Fruit fly (Drosophila melanogaster): ENCODE data around the gene CG11951.

The CG11951 gene

DNA sequence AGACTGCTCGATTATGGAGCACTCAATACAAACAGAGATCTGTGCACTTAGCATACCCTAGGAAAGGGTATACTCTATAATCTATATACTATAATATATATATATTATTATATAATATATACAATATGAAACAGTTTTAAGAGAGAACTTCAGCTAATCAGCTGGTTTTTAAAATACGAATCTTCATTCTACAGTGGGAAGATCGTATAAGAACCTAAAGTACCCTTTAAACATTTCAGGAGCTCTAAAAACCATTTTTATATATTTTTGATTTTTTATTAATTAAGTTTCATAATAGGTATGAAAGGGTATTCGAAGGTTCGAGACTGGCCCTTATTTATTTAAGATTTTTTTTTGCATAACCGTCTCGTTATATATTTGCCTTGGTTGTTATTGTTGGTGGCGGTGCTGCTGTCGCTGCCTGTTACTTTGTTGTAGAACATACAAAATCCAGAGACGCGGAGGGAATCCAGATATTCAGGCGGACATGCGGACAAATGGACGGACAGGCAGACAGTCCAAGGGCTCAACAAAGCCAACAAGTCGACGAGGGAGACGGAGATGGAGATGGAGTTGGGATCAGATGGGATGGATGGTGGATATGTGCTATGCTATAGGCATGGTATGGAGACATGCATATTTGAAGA, 41.2 kb upstream of the CG11951 start:
- TF ChIP-seq CG8301 (tag; optimal IDR thresholded peaks at IDR 0.05) (peak; percentile 34), CG14655 (GFP tag; optimal IDR thresholded peaks at IDR 0.05) (peak; percentile 87), rn (GFP tag; IDR thresholded peaks at IDR 0.05) (no peak), CG15710 (tag; optimal IDR thresholded peaks at IDR 0.05) (peak; percentile 28), CG8159 (tag; optimal IDR thresholded peaks at IDR 0.05) (peak; percentile 98), CG17806 (tag; optimal IDR thresholded peaks at IDR 0.05) (peak; percentile 96), Pif1B (GFP tag; optimal IDR thresholded peaks at IDR 0.05) (no peak), CG13204 (GFP tag; optimal IDR thresholded peaks at IDR 0.05) (peak; percentile 16), CG10348 (GFP tag; IDR thresholded peaks at IDR 0.05) (no peak), CG9948 (tag; optimal IDR thresholded peaks at IDR 0.05) (peak; percentile 97), EcR (GFP tag; optimal IDR thresholded peaks at IDR 0.05) (peak; percentile 60), Ets98B (GFP tag; IDR thresholded peaks at IDR 0.05) (no peak), Snoo (tag; optimal IDR thresholded peaks at IDR 0.05) (no peak), D1 (tag; optimal IDR thresholded peaks at IDR 0.05) (peak; percentile 92), CG4496 (GFP tag; IDR thresholded peaks at IDR 0.05) (0 out of 3 replicates have a peak, but pooled peaks have one; percentile 47)

DNA sequence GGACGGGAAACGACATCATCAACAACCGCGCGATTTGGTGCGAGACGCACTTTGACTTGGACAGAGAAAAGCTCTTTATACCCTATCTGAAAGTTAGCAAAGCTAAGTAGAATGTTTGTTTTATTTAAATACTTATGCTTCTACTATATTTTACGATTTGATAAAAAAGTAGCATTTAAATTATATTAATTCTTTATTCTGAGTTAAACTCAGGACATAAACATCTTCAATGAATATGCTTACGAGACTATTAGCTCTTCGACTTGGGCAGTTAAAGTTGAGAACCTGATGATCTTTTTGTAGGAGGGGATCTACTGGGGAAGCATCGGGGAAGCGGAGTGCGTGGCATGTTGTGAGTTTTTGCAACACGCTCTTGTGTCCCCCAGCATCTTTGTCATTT, 39.2 kb upstream of the CG11951 start:
- TF ChIP-seq CG34367 (tag; optimal IDR thresholded peaks at IDR 0.05) (peak; percentile 84), CG14655 (GFP tag; optimal IDR thresholded peaks at IDR 0.05) (peak; percentile 77), EcR (GFP tag; optimal IDR thresholded peaks at IDR 0.05) (no peak), CG12605 (GFP tag; IDR thresholded peaks at IDR 0.05) (peak; percentile 66), CG32121 (GFP tag; IDR thresholded peaks at IDR 0.05) (peak; percentile 43; the same call in 1 of the 2 replicates), Ets98B (GFP tag; IDR thresholded peaks at IDR 0.05) (peak; percentile 49; the same call in 1 of the 2 replicates), fd96Ca (GFP tag; IDR thresholded peaks at IDR 0.05) (no peak), Snoo (tag; optimal IDR thresholded peaks at IDR 0.05) (peak; percentile 56), CG8301 (tag; optimal IDR thresholded peaks at IDR 0.05) (peak; percentile 71), CG9948 (tag; optimal IDR thresholded peaks at IDR 0.05) (peak; percentile 87), CG13204 (GFP tag; optimal IDR thresholded peaks at IDR 0.05) (no peak), rn (GFP tag; IDR thresholded peaks at IDR 0.05) (peak; percentile 63), CG10348 (GFP tag; IDR thresholded peaks at IDR 0.05) (no peak), gl (tag; optimal IDR thresholded peaks at IDR 0.05) (peak; percentile 51), CG17806 (tag; optimal IDR thresholded peaks at IDR 0.05) (peak; percentile 89), CG4496 (GFP tag; IDR thresholded peaks at IDR 0.05) (peak; percentile 43; the same call in 1 of the 3 replicates), D1 (tag; optimal IDR thresholded peaks at IDR 0.05) (peak; percentile 74), CG15710 (tag; optimal IDR thresholded peaks at IDR 0.05) (peak; percentile 85), Pif1B (GFP tag; optimal IDR thresholded peaks at IDR 0.05) (peak; percentile 60), Pif1A (GFP tag; optimal IDR thresholded peaks at IDR 0.05) (peak; percentile 42), CG8159 (tag; optimal IDR thresholded peaks at IDR 0.05) (peak; percentile 89)

DNA sequence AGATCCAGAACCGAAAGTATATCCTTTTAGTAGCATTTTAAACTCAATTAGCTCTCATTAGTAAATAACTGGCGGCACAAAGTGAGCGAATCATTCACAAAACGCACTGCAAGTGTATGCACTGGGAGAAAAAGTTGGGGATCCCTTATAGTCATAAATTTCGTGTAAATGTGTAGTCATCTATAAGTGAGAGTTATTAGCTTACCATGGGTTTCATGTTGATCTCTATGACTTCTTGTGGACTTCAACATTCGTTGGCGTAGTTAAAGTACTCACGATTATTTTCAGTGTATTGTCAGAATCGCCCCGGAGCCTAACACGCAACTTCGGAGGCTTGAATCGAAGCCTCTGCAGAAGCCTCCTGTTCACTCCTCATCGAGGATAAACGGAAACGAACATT, 38.5 kb upstream of the CG11951 start:
- TF ChIP-seq CG8159 (tag; optimal IDR thresholded peaks at IDR 0.05) (peak; percentile 88), CG15710 (tag; optimal IDR thresholded peaks at IDR 0.05) (peak; percentile 92), CG12605 (GFP tag; IDR thresholded peaks at IDR 0.05) (peak; percentile 42; the same call in 1 of the 2 replicates), Pif1B (GFP tag; optimal IDR thresholded peaks at IDR 0.05) (peak; percentile 82), CG9948 (tag; optimal IDR thresholded peaks at IDR 0.05) (peak; percentile 90), CG34367 (tag; optimal IDR thresholded peaks at IDR 0.05) (peak; percentile 94), CG4496 (GFP tag; IDR thresholded peaks at IDR 0.05) (peak; percentile 75), Pif1A (GFP tag; optimal IDR thresholded peaks at IDR 0.05) (peak; percentile 84), Ets98B (GFP tag; IDR thresholded peaks at IDR 0.05) (peak; percentile 31; the same call in 1 of the 2 replicates), CG32121 (GFP tag; IDR thresholded peaks at IDR 0.05) (no peak), fd96Ca (GFP tag; IDR thresholded peaks at IDR 0.05) (peak; percentile 82; the same call in 2 of the 3 replicates), EcR (GFP tag; optimal IDR thresholded peaks at IDR 0.05) (no peak), rn (GFP tag; IDR thresholded peaks at IDR 0.05) (0 out of 2 replicates have a peak, but pooled peaks have one; percentile 21), CG17806 (tag; optimal IDR thresholded peaks at IDR 0.05) (peak; percentile 89), CG10348 (GFP tag; IDR thresholded peaks at IDR 0.05) (no peak), Snoo (tag; optimal IDR thresholded peaks at IDR 0.05) (peak; percentile 82), CG8301 (tag; optimal IDR thresholded peaks at IDR 0.05) (peak; percentile 48), D1 (tag; optimal IDR thresholded peaks at IDR 0.05) (peak; percentile 10), CG14655 (GFP tag; optimal IDR thresholded peaks at IDR 0.05) (peak; percentile 72), gl (tag; optimal IDR thresholded peaks at IDR 0.05) (peak; percentile 87), CG13204 (GFP tag; optimal IDR thresholded peaks at IDR 0.05) (peak; percentile 69)

DNA sequence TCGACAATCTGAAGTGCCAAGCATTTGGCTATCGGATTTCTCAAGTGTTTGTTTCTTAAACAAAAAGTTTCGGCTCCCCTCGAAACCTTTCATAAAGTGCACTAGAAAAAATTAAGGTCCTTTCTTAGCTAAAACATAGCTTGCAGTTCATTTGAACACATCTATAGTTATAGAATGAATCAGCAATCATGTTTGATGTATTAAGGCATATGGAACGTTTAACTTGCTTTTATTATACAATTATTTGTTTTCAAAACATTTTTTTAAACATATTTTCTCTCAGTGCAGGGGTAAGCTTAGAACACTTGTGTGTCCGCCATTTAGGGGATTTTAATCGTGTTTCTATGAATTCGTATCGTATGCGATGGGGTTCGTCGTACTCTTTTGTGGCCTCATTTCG, 36.1 kb upstream of the CG11951 start:
- TF ChIP-seq CG15710 (tag; optimal IDR thresholded peaks at IDR 0.05) (peak; percentile 17), CG17806 (tag; optimal IDR thresholded peaks at IDR 0.05) (peak; percentile 42), Pif1A (GFP tag; optimal IDR thresholded peaks at IDR 0.05) (peak; percentile 4), CG8159 (tag; optimal IDR thresholded peaks at IDR 0.05) (peak; percentile 33), Ets98B (GFP tag; IDR thresholded peaks at IDR 0.05) (no peak), CG9948 (tag; optimal IDR thresholded peaks at IDR 0.05) (peak; percentile 21), CG4496 (GFP tag; IDR thresholded peaks at IDR 0.05) (0 out of 3 replicates have a peak, but pooled peaks have one; percentile 7), D1 (tag; optimal IDR thresholded peaks at IDR 0.05) (no peak), CG14655 (GFP tag; optimal IDR thresholded peaks at IDR 0.05) (peak; percentile 26), CG10348 (GFP tag; IDR thresholded peaks at IDR 0.05) (no peak)

DNA sequence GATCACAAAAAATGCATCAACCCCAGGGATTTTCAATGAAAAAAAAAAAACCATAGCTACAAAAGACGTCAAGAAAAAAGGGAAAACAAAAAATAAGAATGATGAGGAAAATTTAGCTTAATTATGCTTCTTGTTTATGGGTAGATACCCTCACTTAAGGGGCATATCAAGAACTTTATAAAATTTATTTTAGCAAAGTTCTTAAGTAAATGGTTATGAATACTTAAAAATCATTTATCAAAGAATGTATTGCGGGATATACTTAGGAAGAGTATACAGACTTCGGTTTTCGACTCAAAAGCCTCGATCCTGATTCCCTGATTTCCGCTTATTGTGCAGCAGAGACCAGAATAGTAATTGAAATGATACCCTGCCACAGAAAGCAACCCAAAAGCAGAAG, 34.5 kb upstream of the CG11951 start:
- TF ChIP-seq CG15710 (tag; optimal IDR thresholded peaks at IDR 0.05) (peak; percentile 38), EcR (GFP tag; optimal IDR thresholded peaks at IDR 0.05) (no peak), CG34367 (tag; optimal IDR thresholded peaks at IDR 0.05) (peak; percentile 24), Pif1B (GFP tag; optimal IDR thresholded peaks at IDR 0.05) (no peak), CG12605 (GFP tag; IDR thresholded peaks at IDR 0.05) (no peak), CG8301 (tag; optimal IDR thresholded peaks at IDR 0.05) (no peak), Snoo (tag; optimal IDR thresholded peaks at IDR 0.05) (no peak), rn (GFP tag; IDR thresholded peaks at IDR 0.05) (no peak), CG8159 (tag; optimal IDR thresholded peaks at IDR 0.05) (peak; percentile 69), D1 (tag; optimal IDR thresholded peaks at IDR 0.05) (peak; percentile 28), CG4496 (GFP tag; IDR thresholded peaks at IDR 0.05) (no peak), gl (tag; optimal IDR thresholded peaks at IDR 0.05) (no peak), fd96Ca (GFP tag; IDR thresholded peaks at IDR 0.05) (no peak), CG32121 (GFP tag; IDR thresholded peaks at IDR 0.05) (no peak), CG9948 (tag; optimal IDR thresholded peaks at IDR 0.05) (peak; percentile 48), CG14655 (GFP tag; optimal IDR thresholded peaks at IDR 0.05) (no peak), CG13204 (GFP tag; optimal IDR thresholded peaks at IDR 0.05) (no peak), CG17806 (tag; optimal IDR thresholded peaks at IDR 0.05) (peak; percentile 56), Ets98B (GFP tag; IDR thresholded peaks at IDR 0.05) (no peak), Pif1A (GFP tag; optimal IDR thresholded peaks at IDR 0.05) (no peak), CG10348 (GFP tag; IDR thresholded peaks at IDR 0.05) (no peak)
